Worm (Caenorhabditis elegans): Measurements from ENCODE around the gene srh-127.

- TF ChIP-seq elt-3 (tag; optimal IDR thresholded peaks at IDR 0.05) (no peak), nhr-237 (tag; optimal IDR thresholded peaks at IDR 0.05) (no peak), elt-1 (tag; optimal IDR thresholded peaks at IDR 0.05; ENCODE audit: borderline replicate concordance, insufficient read depth) (no peak), mep-1 (tag; optimal IDR thresholded peaks at IDR 0.05) (no peak), ceh-83 (GFP tag; optimal IDR thresholded peaks at IDR 0.05) (no peak), unc-62 (GFP tag; optimal IDR thresholded peaks at IDR 0.05) (no peak), unc-39 (tag; optimal IDR thresholded peaks at IDR 0.05) (no peak), zip-8 (tag; optimal IDR thresholded peaks at IDR 0.05) (no peak), tbx-8 (GFP tag; optimal IDR thresholded peaks at IDR 0.05) (no peak), nhr-76 (tag; optimal IDR thresholded peaks at IDR 0.05) (no peak), snpc-4 (tag; optimal IDR thresholded peaks at IDR 0.05) (no peak), lin-13 (tag; optimal IDR thresholded peaks at IDR 0.05) (no peak)
Observed at ce11 chrV:2903227-2903626, 10.2 kb downstream of the srh-127 start, which contains the start of gene C31B8.7.
